Worm (Caenorhabditis elegans) whole organism, L2 larva: ENCODE measurements around the gene R160.14.
"Not testable (repeated sequence)": the region's sequence is repeated elsewhere in the genome, so short reads cannot be mapped to it uniquely, and the experiment has no call there.

Experiments
- F13H6.1 ChIP-seq: sonication (generic microtip); optimal IDR thresholded peaks from 2 replicates; lab custom pipeline; 2016; ENCODE audit warnings: missing genetic modification characterization, missing compliant biosample characterization
- Y55F3AM.14 ChIP-seq: fragments of 200-800 bp; sonication (Bioruptor generic); optimal IDR thresholded peaks from 2 replicates; lab custom pipeline; 2018; ENCODE audit warnings: mild to moderate bottlenecking, missing genetic modification characterization, missing compliant biosample characterization
- aly-2 ChIP-seq: fragments of 150-350 bp; optimal IDR thresholded peaks from 2 replicates; lab custom pipeline; 2014; ENCODE audit warnings: missing biosample characterization, missing genetic modification characterization
- ama-1 ChIP-seq: fragments of 150-350 bp; optimal IDR thresholded peaks from 2 replicates; lab custom pipeline; 2018; ENCODE audit warnings: inconsistent platforms
- ceh-82 ChIP-seq: fragments of 150-350 bp; optimal IDR thresholded peaks from 2 replicates; lab custom pipeline; 2014; ENCODE audit warnings: missing biosample characterization, missing genetic modification characterization
- elt-1 ChIP-seq: fragments of 150-350 bp; optimal IDR thresholded peaks from 2 replicates; lab custom pipeline; 2014; ENCODE audit warnings: missing biosample characterization, missing genetic modification characterization
- elt-3 ChIP-seq: sonication (generic microtip); optimal IDR thresholded peaks from 2 replicates; lab custom pipeline; 2017; ENCODE audit warnings: missing biosample characterization, missing genetic modification characterization
- fos-1 ChIP-seq: fragments of 150-350 bp; optimal IDR thresholded peaks from 2 replicates; lab custom pipeline; 2014; ENCODE audit warnings: missing biosample characterization, missing genetic modification characterization
- lin-13 ChIP-seq: fragments of 150-350 bp; optimal IDR thresholded peaks from 2 replicates; lab custom pipeline; 2014; ENCODE audit warnings: missing biosample characterization, missing genetic modification reagents, missing genetic modification characterization
- lin-39 ChIP-seq: fragments of 150-350 bp; optimal IDR thresholded peaks from 2 replicates; lab custom pipeline; 2014; ENCODE audit warnings: missing biosample characterization, missing genetic modification reagents, missing genetic modification characterization
- mab-5 ChIP-seq: fragments of 150-350 bp; optimal IDR thresholded peaks from 2 replicates; lab custom pipeline; 2014; ENCODE audit warnings: missing biosample characterization, missing genetic modification characterization
- nhr-11 ChIP-seq: fragments of 150-350 bp; optimal IDR thresholded peaks from 2 replicates; lab custom pipeline; 2014; ENCODE audit warnings: missing biosample characterization, missing genetic modification characterization
- nhr-12 ChIP-seq: fragments of 150-350 bp; optimal IDR thresholded peaks from 2 replicates; lab custom pipeline; 2014; ENCODE audit warnings: missing biosample characterization, missing genetic modification characterization
- sem-4 ChIP-seq: fragments of 150-350 bp; optimal IDR thresholded peaks from 2 replicates; lab custom pipeline; 2014; ENCODE audit warnings: missing biosample characterization, missing genetic modification reagents, missing genetic modification characterization
- skn-1 ChIP-seq: sonication (generic microtip); optimal IDR thresholded peaks from 2 replicates; lab custom pipeline; 2017; ENCODE audit warnings: missing biosample characterization, missing genetic modification characterization
- sma-9 ChIP-seq, 2 experiments: fragments of 150-350 bp in 1 of 2; sonication (generic microtip) in 1 of 2; optimal IDR thresholded peaks; 2 replicates each; lab custom pipeline; 2014 to 2016; ENCODE audit warnings: missing genetic modification characterization in 2 of 2, mild to moderate bottlenecking in 1 of 2, missing biosample characterization in 1 of 2, missing compliant biosample characterization in 1 of 2, missing genetic modification reagents in 1 of 2, moderate library complexity in 1 of 2
- snpc-4 ChIP-seq: fragments of 150-350 bp; optimal IDR thresholded peaks from 2 replicates; lab custom pipeline; 2014; ENCODE audit warnings: missing biosample characterization, missing genetic modification characterization
- unc-39 ChIP-seq: fragments of 150-350 bp; optimal IDR thresholded peaks from 2 replicates; lab custom pipeline; 2014; ENCODE audit warnings: missing biosample characterization, missing genetic modification characterization
- unc-62 ChIP-seq: fragments of 150-350 bp; optimal IDR thresholded peaks from 2 replicates; lab custom pipeline; 2014; ENCODE audit warnings: missing biosample characterization, missing genetic modification reagents, missing genetic modification characterization
- zag-1 ChIP-seq: fragments of 150-350 bp; optimal IDR thresholded peaks from 2 replicates; lab custom pipeline; 2014; ENCODE audit warnings: missing biosample characterization, missing genetic modification characterization
- ztf-1 ChIP-seq: fragments of 200-800 bp; sonication (Bioruptor generic); conservative IDR thresholded peaks from 2 replicates; pipeline ENCODE4 v1.3.6; 2022; ENCODE audit warnings: missing genetic modification characterization, missing compliant biosample characterization

R160.14 gene

DNA sequence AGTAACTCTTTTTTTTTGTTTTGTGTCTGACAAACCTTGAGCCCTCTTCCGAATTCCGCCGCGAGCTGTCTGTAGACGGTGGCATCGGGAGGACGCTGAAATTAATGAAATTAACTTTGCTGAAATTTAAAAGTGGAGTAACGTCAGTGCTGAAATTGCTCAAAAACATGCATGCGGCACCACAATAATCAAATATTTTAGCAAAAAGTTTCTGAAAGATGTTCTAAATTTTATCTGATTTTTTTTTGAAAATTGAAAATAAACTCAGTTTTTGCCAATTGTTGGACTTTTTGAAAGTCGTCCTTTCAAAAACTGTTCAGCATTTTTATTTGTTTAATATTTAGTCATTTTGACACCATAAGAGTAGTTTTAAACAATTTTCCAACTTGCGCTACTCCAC is 35.9 kb downstream of the R160.14 start, which contains the start of gene cst-2:
Gene cst-2, minus strand, starts transcription at position 101 of the 400 bp plus-strand sequence.
- not testable (repeated sequence) for TF ChIP-seq ztf-1 (GFP tag; lab: Robert Waterston, UW); sma-9 (GFP tag; optimal IDR thresholded peaks at IDR 0.05; lab: Kevin White, UChicago); sma-9 (tag; optimal IDR thresholded peaks at IDR 0.05; lab: Kevin White, UChicago); mab-5 (tag; lab: Kevin White, UChicago)

DNA sequence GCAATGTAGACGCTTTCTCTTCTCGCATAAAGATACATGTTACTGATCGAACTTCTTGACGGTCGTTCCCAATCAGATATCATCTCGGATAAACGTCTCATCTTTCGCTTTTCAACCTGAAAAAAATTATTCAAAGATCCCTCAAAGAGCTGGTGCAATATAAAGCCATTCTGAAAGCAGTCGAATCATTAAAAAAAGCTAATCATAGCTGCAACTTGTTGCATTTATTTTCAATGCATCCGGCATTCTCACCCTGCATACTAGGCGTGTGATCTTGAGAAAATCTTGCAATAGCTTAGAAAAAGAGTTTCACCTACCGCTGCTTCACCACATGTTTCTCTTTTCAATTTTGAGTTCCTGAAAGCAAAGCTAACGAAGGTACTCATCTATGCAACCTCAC is 39.6 kb downstream of the R160.14 start, which contains the start of gene C24A8.6:
Gene C24A8.6, minus strand, starts transcription at position 101 of the 400 bp plus-strand sequence.
- TF ChIP-seq elt-1 (tag; lab: Kevin White, UChicago); ama-1 (lab: Kevin White, UChicago); unc-62 (GFP tag; lab: Kevin White, UChicago): not testable (repeated sequence)

DNA sequence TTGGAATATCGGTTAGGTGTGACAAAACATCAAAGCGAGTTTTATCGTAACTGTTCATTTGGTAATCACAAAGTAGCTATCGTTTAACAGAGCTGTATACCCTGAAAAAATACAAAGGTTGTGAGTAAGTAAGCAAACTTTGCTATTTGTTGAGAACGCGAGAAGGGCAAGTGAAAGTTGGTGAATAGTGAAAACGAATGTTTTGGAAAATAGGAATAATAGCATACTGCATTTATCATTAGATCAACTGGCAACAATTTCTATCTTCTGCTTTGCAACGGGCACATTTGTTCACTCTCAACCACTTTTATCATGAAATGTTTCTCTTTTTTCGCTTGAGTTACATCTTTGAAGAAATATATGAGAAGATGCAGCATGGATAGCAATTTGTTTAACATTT is 43.1 kb downstream of the R160.14 start, which contains the start of gene C24A8.5:
Gene C24A8.5, minus strand, starts transcription at position 101 of the 400 bp plus-strand sequence.
- TF ChIP-seq lin-13 (GFP tag; lab: Kevin White, UChicago) (no peak), ama-1 (lab: Kevin White, UChicago) (no peak), sem-4 (no peak), elt-1 (tag; lab: Kevin White, UChicago) (no peak), nhr-12 (tag; lab: Kevin White, UChicago) (no peak), aly-2 (tag; lab: Kevin White, UChicago) (no peak), zag-1 (no peak), elt-3 (tag; lab: Kevin White, UChicago) (no peak), ceh-82 (tag; lab: Kevin White, UChicago) (no peak), snpc-4 (tag; lab: Kevin White, UChicago) (no peak), ztf-1 (GFP tag; lab: Robert Waterston, UW) (no peak), mab-5 (tag; lab: Kevin White, UChicago) (no peak), sma-9 (GFP tag; optimal IDR thresholded peaks at IDR 0.05; lab: Kevin White, UChicago) (no peak), sma-9 (tag; optimal IDR thresholded peaks at IDR 0.05; lab: Kevin White, UChicago) (no peak), F13H6.1 (tag; lab: Kevin White, UChicago) (no peak), skn-1 (no peak), unc-39 (tag; lab: Kevin White, UChicago) (no peak), nhr-11 (tag; lab: Kevin White, UChicago) (no peak)
- TF ChIP-seq, all 48 proteins: peak for 0

DNA sequence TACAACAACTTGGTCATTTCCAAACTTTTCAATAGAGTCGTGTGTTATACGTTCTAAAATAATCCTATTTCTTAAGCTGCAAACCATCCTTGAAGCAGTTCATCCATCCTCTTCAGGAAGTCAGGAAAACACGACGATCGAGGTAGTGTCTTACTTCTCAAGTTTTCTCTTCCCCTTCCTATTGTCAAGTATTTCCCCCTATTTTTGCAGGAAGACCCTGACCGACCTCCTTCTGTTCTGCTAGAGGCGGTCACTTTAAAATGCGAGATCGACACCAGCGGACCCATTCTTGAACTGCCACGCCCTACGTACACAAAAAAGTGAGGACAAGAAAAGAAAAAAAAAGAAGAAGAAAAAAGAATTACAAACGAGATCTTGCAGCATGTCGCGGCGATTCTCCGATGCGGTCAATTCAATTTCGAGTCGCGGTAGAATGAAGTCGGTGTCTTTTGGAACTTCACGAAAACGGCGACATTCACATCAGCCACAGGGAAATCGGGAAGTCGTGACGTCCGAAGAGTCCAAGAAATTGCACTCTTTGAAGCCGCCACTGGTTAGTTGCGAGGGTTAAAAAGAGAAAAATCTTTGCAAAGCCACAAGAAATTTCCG is 48.9 kb downstream of the R160.14 start:
- TF ChIP-seq lin-39 (tag; lab: Kevin White, UChicago): no peak
- TF ChIP-seq Y55F3AM.14: no peak
- no peak for TF ChIP-seq fos-1 (tag; lab: Kevin White, UChicago)
